Worm (Caenorhabditis elegans): ENCODE measurements around the gene scl-5.

DNA sequence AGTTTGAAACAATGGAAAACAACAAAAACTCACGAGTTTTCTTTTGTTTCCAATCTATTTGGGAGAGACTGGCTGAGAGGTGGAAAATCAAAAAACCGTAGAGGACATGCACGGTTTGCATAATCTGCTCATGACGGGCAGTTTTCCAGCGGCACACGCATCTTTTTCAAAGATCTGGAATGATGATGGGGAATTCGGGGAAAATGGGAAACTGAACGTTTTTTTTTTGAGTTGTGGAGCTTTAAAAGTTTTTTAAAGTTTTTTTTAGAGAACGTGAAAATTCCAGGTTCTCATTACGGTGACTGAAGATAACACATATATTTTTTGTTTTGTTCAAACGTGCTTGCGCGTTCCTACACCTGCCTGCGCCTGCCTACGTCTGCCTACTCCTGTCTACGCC lies 12.8 kb downstream of the scl-5 start, which contains the start of gene C39E9.7:
- no peak for TF ChIP-seq him-1 (tag; optimal IDR thresholded peaks at IDR 0.05)
- TF ChIP-seq W03F9.2 (tag; optimal IDR thresholded peaks at IDR 0.05): no peak
- no peak for TF ChIP-seq dao-5 (tag; optimal IDR thresholded peaks at IDR 0.05)
